Fruit fly (Drosophila melanogaster): Measurements from ENCODE around the gene CG14710.

CG14710 gene

DNA sequence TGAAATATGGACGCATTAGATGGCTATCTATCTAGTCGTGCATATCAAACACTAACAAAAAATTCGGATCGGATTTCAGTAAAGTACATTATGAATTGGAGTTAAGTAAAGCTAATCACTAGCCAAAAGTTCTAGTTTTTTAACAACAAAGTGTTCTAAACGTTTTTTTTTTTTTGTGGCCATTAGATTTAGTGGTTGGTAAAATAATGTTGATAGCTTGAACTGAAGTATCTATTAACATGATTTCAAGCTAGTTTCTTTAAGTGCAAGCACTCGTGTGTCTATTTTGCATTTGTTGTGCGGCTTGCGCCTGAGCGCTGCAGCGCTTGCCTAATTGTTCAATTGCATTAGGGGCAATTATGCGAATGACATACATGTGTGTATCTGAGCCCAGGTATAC, 42.7 kb downstream of the CG14710 start (continued):
- TF ChIP-seq CG9437 (GFP tag; optimal IDR thresholded peaks at IDR 0.05) (no peak), ab (GFP tag; optimal IDR thresholded peaks at IDR 0.05) (no peak), Sry-β (GFP tag; optimal IDR thresholded peaks at IDR 0.05) (no peak), CG13424 (tag; optimal IDR thresholded peaks at IDR 0.05) (no peak), Sox102F (GFP tag; optimal IDR thresholded peaks at IDR 0.05) (peak; percentile 27), ken (GFP tag; IDR thresholded peaks at IDR 0.05) (no peak), pan (optimal IDR thresholded peaks at IDR 0.05) (no peak), pan (GFP tag; optimal IDR thresholded peaks at IDR 0.05 in 1 of 2, IDR thresholded peaks at IDR 0.05 in 1 of 2) (peak in 1 of 2 experiments; percentile 14), ranshi (GFP tag; IDR thresholded peaks at IDR 0.05) (no peak), hth (optimal IDR thresholded peaks at IDR 0.05) (no peak), CG31365 (tag; optimal IDR thresholded peaks at IDR 0.05) (no peak), Ada2b (GFP tag; IDR thresholded peaks at IDR 0.05) (no peak), CG2678 (tag; optimal IDR thresholded peaks at IDR 0.05) (peak; percentile 9), CG8281 (tag; optimal IDR thresholded peaks at IDR 0.05) (no peak), Hr51 (GFP tag; optimal IDR thresholded peaks at IDR 0.05) (peak in 1 of 2 experiments; percentile 31), chinmo (GFP tag; IDR thresholded peaks at IDR 0.05; ENCODE audit: partially characterized antibody) (no peak), Bteb2 (GFP tag; optimal IDR thresholded peaks at IDR 0.05) (no peak), onecut (GFP tag; IDR thresholded peaks at IDR 0.05) (no peak), CG11085 (GFP tag; IDR thresholded peaks at IDR 0.05) (no peak), sd (tag; optimal IDR thresholded peaks at IDR 0.05) (no peak), grau (tag; optimal IDR thresholded peaks at IDR 0.05) (no peak), kah (GFP tag; optimal IDR thresholded peaks at IDR 0.05) (no peak), PHDP (tag; optimal IDR thresholded peaks at IDR 0.05) (peak; percentile 2), bab2 (GFP tag; optimal IDR thresholded peaks at IDR 0.05) (no peak), CG17802 (tag; optimal IDR thresholded peaks at IDR 0.05) (no peak), gem (tag; optimal IDR thresholded peaks at IDR 0.05) (peak; percentile 41), CG14710 (tag; optimal IDR thresholded peaks at IDR 0.05) (no peak), Bgb (GFP tag; IDR thresholded peaks at IDR 0.05; ENCODE audit: partially characterized antibody) (no peak), CoRest (tag; optimal IDR thresholded peaks at IDR 0.05) (peak; percentile 3), MESR4 (GFP tag; optimal IDR thresholded peaks at IDR 0.05) (no peak), CG8388 (GFP tag; optimal IDR thresholded peaks at IDR 0.05) (no peak), Meics (GFP tag; optimal IDR thresholded peaks at IDR 0.05) (no peak), CG14014 (GFP tag; IDR thresholded peaks at IDR 0.05) (no peak), CG10321 (GFP tag; IDR thresholded peaks at IDR 0.05) (no peak), CG6683 (GFP tag; optimal IDR thresholded peaks at IDR 0.05) (no peak), CG34422 (GFP tag; IDR thresholded peaks at IDR 0.05) (no peak)

dm6 chr3R:11663441-11663840, 43.6 kb downstream of the CG14710 start:
- peak; percentile 63 for TF ChIP-seq nmo (GFP tag; optimal IDR thresholded peaks at IDR 0.05)
- no peak for TF ChIP-seq jumu (GFP tag; optimal IDR thresholded peaks at IDR 0.05)
- no peak for TF ChIP-seq CG10565 (GFP tag; optimal IDR thresholded peaks at IDR 0.05)
- TF ChIP-seq ham (GFP tag; IDR thresholded peaks at IDR 0.05): no peak
- no peak for TF ChIP-seq gsb (GFP tag; IDR thresholded peaks at IDR 0.05)
- TF ChIP-seq Nf-YA (GFP tag; IDR thresholded peaks at IDR 0.05): no peak
- TF ChIP-seq abd-A (tag; optimal IDR thresholded peaks at IDR 0.05): peak; percentile 1
- peak; percentile 57 for TF ChIP-seq CG2712 (tag; optimal IDR thresholded peaks at IDR 0.05)
- no peak for TF ChIP-seq ken (GFP tag; IDR thresholded peaks at IDR 0.05)
- TF ChIP-seq Camta (GFP tag; optimal IDR thresholded peaks at IDR 0.05): no peak
- peak; percentile 61 for TF ChIP-seq phol (tag; optimal IDR thresholded peaks at IDR 0.05)
- no peak for TF ChIP-seq klu (GFP tag; IDR thresholded peaks at IDR 0.05)
- TF ChIP-seq Tbp (GFP tag; optimal IDR thresholded peaks at IDR 0.05): no peak
- TF ChIP-seq yki (optimal IDR thresholded peaks at IDR 0.05): no peak
- no peak for TF ChIP-seq bbx (GFP tag; IDR thresholded peaks at IDR 0.05; ENCODE audit: partially characterized antibody)
- TF ChIP-seq CG3726 (GFP tag; IDR thresholded peaks at IDR 0.05): no peak
- peak; percentile 12 for TF ChIP-seq gsb-n (tag; optimal IDR thresholded peaks at IDR 0.05)
- no peak for TF ChIP-seq croc (GFP tag; conservative IDR thresholded peaks at IDR 0.05)
- TF ChIP-seq nau (GFP tag; optimal IDR thresholded peaks at IDR 0.05): no peak
